Fruit fly (Drosophila melanogaster) whole organism, embryonic: ENCODE data around the gene corto.

Experiments
- Asciz ChIP-seq: fragments of 200-800 bp; sonication (Bioruptor generic); optimal IDR thresholded peaks from 2 replicates; lab custom pipeline; 2017; ENCODE audit warnings: missing biosample characterization, mild to moderate bottlenecking, missing genetic modification characterization, missing genetic modification reagents
- Awh ChIP-seq: fragments of 200-800 bp; sonication (Bioruptor generic); IDR thresholded peaks from 2 replicates; pipeline ENCODE4, ENCODE4 v1.3.6; 2022; ENCODE audit warnings: missing biosample characterization, missing genetic modification characterization
- BtbVII ChIP-seq: fragments of 200-800 bp; sonication (Bioruptor generic); optimal IDR thresholded peaks from 3 replicates; lab custom pipeline; 2017; ENCODE audit warnings: missing biosample characterization, mild to moderate bottlenecking, missing genetic modification characterization
- CG10209 ChIP-seq: fragments of 200-800 bp; sonication (Bioruptor generic); optimal IDR thresholded peaks from 3 replicates; lab custom pipeline; 2017; ENCODE audit warnings: missing biosample characterization, mild to moderate bottlenecking, missing genetic modification characterization, missing genetic modification reagents
- CG10654 ChIP-seq: fragments of 200-800 bp; sonication (Bioruptor generic); optimal IDR thresholded peaks from 2 replicates; lab custom pipeline; 2016; ENCODE audit warnings: missing biosample characterization, missing genetic modification characterization
- CG11723 ChIP-seq: fragments of 200-800 bp; sonication (Bioruptor generic); optimal IDR thresholded peaks from 2 replicates; lab custom pipeline; 2017; ENCODE audit warnings: missing biosample characterization, mild to moderate bottlenecking, missing genetic modification characterization
- CG15269 ChIP-seq: fragments of 200-800 bp; sonication (Bioruptor generic); optimal IDR thresholded peaks from 2 replicates; lab custom pipeline; 2018; ENCODE audit warnings: missing biosample characterization, mild to moderate bottlenecking, missing genetic modification characterization, moderate library complexity
- CG15696 ChIP-seq: fragments of 200-800 bp; sonication (Bioruptor generic); optimal IDR thresholded peaks from 2 replicates; lab custom pipeline; 2019; ENCODE audit warnings: missing biosample characterization, mild to moderate bottlenecking, missing genetic modification characterization, moderate library complexity
- CG1603 ChIP-seq: fragments of 200-800 bp; sonication (Bioruptor generic); optimal IDR thresholded peaks from 2 replicates; lab custom pipeline; 2019; ENCODE audit warnings: missing biosample characterization, mild to moderate bottlenecking, missing genetic modification characterization, moderate library complexity
- CG1647 ChIP-seq: fragments of 200-800 bp; sonication (Bioruptor generic); optimal IDR thresholded peaks from 3 replicates; lab custom pipeline; 2016; ENCODE audit warnings: missing biosample characterization, missing genetic modification characterization
- CG17328 ChIP-seq: fragments of 200-800 bp; sonication (Bioruptor generic); IDR thresholded peaks from 2 replicates; pipeline ENCODE4 v1.3.6; 2022; ENCODE audit warnings: missing biosample characterization, missing genetic modification characterization
- CG17385 ChIP-seq: fragments of 200-800 bp; sonication (Bioruptor generic); optimal IDR thresholded peaks from 3 replicates; lab custom pipeline; 2018; ENCODE audit warnings: missing biosample characterization, mild to moderate bottlenecking, missing genetic modification characterization
- CG17612 ChIP-seq: fragments of 200-800 bp; sonication (Bioruptor generic); IDR thresholded peaks from 2 replicates; pipeline ENCODE4 v1.3.6; 2022; ENCODE audit warnings: missing biosample characterization, missing genetic modification characterization
- CG2889 ChIP-seq: fragments of 200-800 bp; sonication (Bioruptor generic); IDR thresholded peaks from 3 replicates; pipeline ENCODE4 v1.3.6; 2022; ENCODE audit warnings: missing biosample characterization, missing genetic modification characterization
- CG32532 ChIP-seq: fragments of 200-800 bp; sonication (Bioruptor generic); IDR thresholded peaks from 2 replicates; pipeline ENCODE4 v1.3.6; 2022; ENCODE audit warnings: missing biosample characterization, missing genetic modification characterization
- CG4820 ChIP-seq: fragments of 200-800 bp; sonication (Bioruptor generic); optimal IDR thresholded peaks from 3 replicates; lab custom pipeline; 2016; ENCODE audit warnings: missing biosample characterization, missing genetic modification characterization
- CG7839 ChIP-seq: fragments of 200-800 bp; sonication (Bioruptor generic); optimal IDR thresholded peaks from 3 replicates; lab custom pipeline; 2018; ENCODE audit warnings: missing biosample characterization, mild to moderate bottlenecking, missing genetic modification characterization, moderate library complexity
- CG7987 ChIP-seq: fragments of 200-800 bp; sonication (Bioruptor generic); optimal IDR thresholded peaks from 2 replicates; lab custom pipeline; 2018; ENCODE audit warnings: missing biosample characterization, mild to moderate bottlenecking, missing genetic modification characterization, moderate library complexity
- CG8290 ChIP-seq, 3 experiments: fragments of 200-800 bp; sonication (Bioruptor generic); optimal IDR thresholded peaks; 2 replicates each; lab custom pipeline; 2016 to 2019; ENCODE audit warnings: missing biosample characterization in 3 of 3, missing genetic modification characterization in 3 of 3, mild to moderate bottlenecking in 2 of 3, moderate library complexity in 1 of 3
- CTCF ChIP-seq: fragments of 200-800 bp; sonication (Bioruptor generic); optimal IDR thresholded peaks from 2 replicates; lab custom pipeline; 2017; ENCODE audit warnings: missing biosample characterization, mild to moderate bottlenecking, missing genetic modification characterization, moderate library complexity
- CrebB ChIP-seq: fragments of 200-800 bp; sonication (Bioruptor generic); optimal IDR thresholded peaks from 3 replicates; lab custom pipeline; 2018; ENCODE audit warnings: missing biosample characterization, mild to moderate bottlenecking, missing genetic modification characterization
- D ChIP-seq, 2 experiments: fragments of 200-800 bp in 1 of 2; fragments of >200 bp in 1 of 2; sonication (Bioruptor generic) in 1 of 2; optimal IDR thresholded peaks; 2 replicates in 1 of 2; 3 replicates in 1 of 2; lab custom pipeline; 2017; ENCODE audit warnings: mild to moderate bottlenecking in 1 of 2, missing biosample characterization in 1 of 2, missing genetic modification characterization in 1 of 2, missing genetic modification reagents in 1 of 2
- Fer2 ChIP-seq: fragments of 200-800 bp; sonication (Bioruptor generic); optimal IDR thresholded peaks from 2 replicates; lab custom pipeline; 2018; ENCODE audit warnings: missing biosample characterization, mild to moderate bottlenecking, missing genetic modification characterization, moderate library complexity
- Gsc ChIP-seq: fragments of 200-800 bp; sonication (Bioruptor generic); IDR thresholded peaks from 2 replicates; pipeline ENCODE4 v1.3.6; 2022; ENCODE audit warnings: missing biosample characterization, missing genetic modification characterization
- Jarid2 ChIP-seq: fragments of 200-800 bp; sonication (Bioruptor generic); optimal IDR thresholded peaks from 3 replicates; lab custom pipeline; 2017; ENCODE audit warnings: mild to moderate bottlenecking, missing biosample characterization, missing genetic modification reagents, missing genetic modification characterization
- MTF-1 ChIP-seq: fragments of 200-800 bp; sonication (Bioruptor generic); optimal IDR thresholded peaks from 2 replicates; lab custom pipeline; 2018; ENCODE audit warnings: missing biosample characterization, mild to moderate bottlenecking, missing genetic modification characterization, borderline replicate concordance
- Meics ChIP-seq: fragments of 200-800 bp; sonication (Bioruptor generic); optimal IDR thresholded peaks from 2 replicates; lab custom pipeline; 2017; ENCODE audit warnings: missing biosample characterization, mild to moderate bottlenecking, missing genetic modification characterization
- NfI ChIP-seq: fragments of 200-800 bp; sonication (Bioruptor generic); optimal IDR thresholded peaks from 3 replicates; lab custom pipeline; 2018; ENCODE audit warnings: missing biosample characterization, mild to moderate bottlenecking, missing genetic modification characterization, moderate library complexity
- Opbp ChIP-seq: fragments of 200-800 bp; sonication (Bioruptor generic); IDR thresholded peaks from 3 replicates; pipeline ENCODE4 v1.3.6; 2022; ENCODE audit warnings: missing biosample characterization, missing genetic modification characterization; ENCODE audit not compliant: partially characterized antibody
- TFAM ChIP-seq: fragments of 200-800 bp; sonication (Bioruptor generic); optimal IDR thresholded peaks from 2 replicates; lab custom pipeline; 2017; ENCODE audit warnings: missing biosample characterization, missing genetic modification characterization, inconsistent platforms
- aop ChIP-seq: fragments of 200-800 bp; sonication (Bioruptor generic); IDR thresholded peaks from 2 replicates; pipeline ENCODE4 v1.3.6; 2022; ENCODE audit warnings: missing biosample characterization, missing genetic modification characterization
- ara ChIP-seq: fragments of 200-800 bp; sonication (Bioruptor generic); IDR thresholded peaks from 2 replicates; pipeline ENCODE4 v1.3.6; 2022; ENCODE audit warnings: missing biosample characterization, missing genetic modification characterization
- ase ChIP-seq: fragments of 200-800 bp; sonication (Bioruptor generic); IDR thresholded peaks from 3 replicates; pipeline ENCODE4 v1.3.6; 2022; ENCODE audit warnings: missing biosample characterization, missing genetic modification characterization
- dati ChIP-seq: fragments of 200-800 bp; sonication (Bioruptor generic); IDR thresholded peaks from 2 replicates; pipeline ENCODE4 v1.3.6; 2022; ENCODE audit warnings: missing biosample characterization, missing genetic modification characterization
- eve ChIP-seq, 2 experiments: fragments of >200 bp; optimal IDR thresholded peaks; 2 replicates each; lab custom pipeline; 2017; ENCODE audit warnings: missing biosample characterization in 2 of 2, missing genetic modification characterization in 2 of 2
- fd3F ChIP-seq: fragments of 200-800 bp; sonication (Bioruptor generic); optimal IDR thresholded peaks from 2 replicates; lab custom pipeline; 2018; ENCODE audit warnings: missing biosample characterization, mild to moderate bottlenecking, missing genetic modification characterization, moderate library complexity
- h ChIP-seq: fragments of >200 bp; optimal IDR thresholded peaks from 2 replicates; lab custom pipeline; 2017
- lab ChIP-seq: fragments of 200-800 bp; sonication (Bioruptor generic); optimal IDR thresholded peaks from 3 replicates; lab custom pipeline; 2017; ENCODE audit warnings: missing biosample characterization, missing genetic modification characterization, mild to moderate bottlenecking, moderate library complexity, missing genetic modification reagents
- mam ChIP-seq: fragments of 200-800 bp; sonication (Bioruptor generic); optimal IDR thresholded peaks from 3 replicates; lab custom pipeline; 2016; ENCODE audit warnings: missing biosample characterization, missing genetic modification characterization
- oc ChIP-seq: fragments of 200-800 bp; sonication (Bioruptor generic); optimal IDR thresholded peaks from 2 replicates; lab custom pipeline; 2018; ENCODE audit warnings: missing biosample characterization, mild to moderate bottlenecking, missing genetic modification characterization, moderate library complexity
- org-1 ChIP-seq: fragments of 200-800 bp; sonication (Bioruptor generic); optimal IDR thresholded peaks from 2 replicates; lab custom pipeline; 2017; ENCODE audit warnings: missing biosample characterization, missing genetic modification characterization
- otp ChIP-seq: fragments of 200-800 bp; sonication (Bioruptor generic); IDR thresholded peaks from 3 replicates; pipeline ENCODE4, ENCODE4 v1.3.6; 2022; ENCODE audit warnings: missing biosample characterization, missing genetic modification characterization
- pnt ChIP-seq: fragments of 200-800 bp; sonication (Bioruptor generic); optimal IDR thresholded peaks from 3 replicates; lab custom pipeline; 2016; ENCODE audit warnings: missing biosample characterization, missing genetic modification characterization
- sc ChIP-seq, 3 experiments: fragments of >200 bp in 2 of 3; fragments of 200-800 bp in 1 of 3; sonication (Bioruptor generic) in 1 of 3; optimal IDR thresholded peaks; 2 replicates in 2 of 3; 3 replicates in 1 of 3; lab custom pipeline; 2017; ENCODE audit warnings: mild to moderate bottlenecking in 1 of 3, missing biosample characterization in 1 of 3, missing genetic modification characterization in 1 of 3, missing genetic modification reagents in 1 of 3
- slou ChIP-seq: fragments of 200-800 bp; sonication (Bioruptor generic); optimal IDR thresholded peaks from 3 replicates; lab custom pipeline; 2016; ENCODE audit warnings: missing biosample characterization, missing genetic modification characterization
- sqz ChIP-seq: fragments of 200-800 bp; sonication (Bioruptor generic); optimal IDR thresholded peaks from 3 replicates; lab custom pipeline; 2018; ENCODE audit warnings: missing biosample characterization, mild to moderate bottlenecking, missing genetic modification characterization
- tin ChIP-seq: fragments of 200-800 bp; sonication (Bioruptor generic); optimal IDR thresholded peaks from 3 replicates; lab custom pipeline; 2016; ENCODE audit warnings: missing biosample characterization, missing genetic modification characterization
- trem ChIP-seq: fragments of 200-800 bp; optimal IDR thresholded peaks from 3 replicates; lab custom pipeline; 2019; ENCODE audit warnings: missing biosample characterization, mild to moderate bottlenecking, missing genetic modification characterization, moderate library complexity
- trh ChIP-seq: fragments of 200-800 bp; sonication (Bioruptor generic); optimal IDR thresholded peaks from 2 replicates; lab custom pipeline; 2016; ENCODE audit warnings: missing biosample characterization, missing genetic modification characterization
- ttk ChIP-seq: fragments of 200-800 bp; sonication (Bioruptor generic); IDR thresholded peaks from 2 replicates; pipeline ENCODE4 v2.1.2; 2022; ENCODE audit warnings: missing biosample characterization, missing genetic modification characterization
- vvl ChIP-seq: fragments of 200-800 bp; sonication (Bioruptor generic); IDR thresholded peaks from 2 replicates; pipeline ENCODE4 v1.3.6; 2022; ENCODE audit warnings: missing biosample characterization, missing genetic modification characterization

Gene corto

DNA sequence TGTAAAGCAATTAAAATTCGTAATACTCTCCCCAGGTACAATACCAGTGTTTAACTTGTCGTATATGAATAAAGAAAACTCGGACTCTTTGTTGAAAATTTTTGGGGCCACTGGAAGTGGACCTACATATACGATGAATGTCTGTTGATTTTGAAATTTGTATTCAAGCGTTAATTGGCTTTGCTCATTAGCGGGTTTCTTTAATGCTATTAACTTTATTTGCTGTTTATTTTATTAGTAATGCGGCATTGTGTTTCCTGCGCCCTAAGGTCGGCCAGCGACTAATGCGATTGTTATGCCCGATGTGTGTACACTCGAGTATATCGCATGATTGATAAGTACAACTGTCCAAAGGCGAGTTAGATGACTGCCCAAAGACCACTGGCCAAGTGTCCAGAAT is 27.6 kb downstream of the corto start:
- TF ChIP-seq CG11723 (peak; percentile 16), pnt (GFP tag; lab: Kevin White, UChicago) (no peak), CG4820 (no peak), slou (GFP tag; lab: Kevin White, UChicago) (peak; percentile 4), CG7987 (GFP tag; lab: Kevin White, UChicago) (no peak), CG32532 (no peak), CrebB (peak; percentile 23), aop (GFP tag; lab: Robert Waterston, UW) (no peak), mam (no peak), CG17612 (no peak), trem (tag; lab: Kevin White, UChicago) (no peak), Fer2 (tag; lab: Kevin White, UChicago) (no peak), fd3F (GFP tag; lab: Kevin White, UChicago) (no peak), otp (peak; percentile 82), Awh (GFP tag; lab: Robert Waterston, UW) (peak; percentile 95), CG2889 (no peak), ttk (GFP tag; lab: Robert Waterston, UW) (no peak), sc (optimal IDR thresholded peaks at IDR 0.05; lab: Kevin White, UChicago) (no peak), sc (GFP tag; optimal IDR thresholded peaks at IDR 0.05; lab: Kevin White, UChicago) (no peak), sqz (GFP tag; lab: Kevin White, UChicago) (no peak), eve (GFP tag; optimal IDR thresholded peaks at IDR 0.05; lab: Kevin White, UChicago) (peak in 1 of 2 experiments; percentile 36), Gsc (GFP tag; lab: Robert Waterston, UW) (no peak), Opbp (GFP tag; lab: Robert Waterston, UW) (no peak), Asciz (GFP tag; lab: Kevin White, UChicago) (peak; percentile 50), oc (peak; percentile 50), CG8290 (GFP tag; optimal IDR thresholded peaks at IDR 0.05; lab: Kevin White, UChicago) (no peak), CG8290 (tag; optimal IDR thresholded peaks at IDR 0.05; lab: Kevin White, UChicago) (no peak), CG15269 (tag; lab: Kevin White, UChicago) (peak; percentile 22), CG7839 (no peak), D (optimal IDR thresholded peaks at IDR 0.05; lab: Kevin White, UChicago) (no peak), D (GFP tag; optimal IDR thresholded peaks at IDR 0.05; lab: Kevin White, UChicago) (no peak), h (no peak), tin (no peak), CG10654 (GFP tag; lab: Kevin White, UChicago) (no peak), CG1603 (tag; lab: Kevin White, UChicago) (no peak), CG15696 (tag; lab: Kevin White, UChicago) (no peak), BtbVII (peak; percentile 14), vvl (GFP tag; lab: Robert Waterston, UW) (peak; percentile 21; the same call in 1 of the 2 replicates), Meics (GFP tag; lab: Kevin White, UChicago) (peak; percentile 13), ara (GFP tag; lab: Robert Waterston, UW) (no peak), MTF-1 (no peak), CG10209 (GFP tag; lab: Kevin White, UChicago) (peak; percentile 1), lab (GFP tag; lab: Kevin White, UChicago) (peak; percentile 28), CG1647 (GFP tag; lab: Kevin White, UChicago) (peak; percentile 27), NfI (GFP tag; lab: Kevin White, UChicago) (no peak), TFAM (GFP tag; lab: Kevin White, UChicago) (no peak), dati (GFP tag; lab: Robert Waterston, UW) (no peak), CG17328 (no peak), org-1 (GFP tag; lab: Kevin White, UChicago) (no peak), CG17385 (GFP tag; lab: Kevin White, UChicago) (no peak), trh (no peak), Jarid2 (GFP tag; lab: Kevin White, UChicago) (no peak), ase (GFP tag; lab: Robert Waterston, UW) (no peak), CTCF (GFP tag; lab: Kevin White, UChicago) (no peak)
